Worm (Caenorhabditis elegans): ENCODE data around the gene slcr-46.3.

DNA sequence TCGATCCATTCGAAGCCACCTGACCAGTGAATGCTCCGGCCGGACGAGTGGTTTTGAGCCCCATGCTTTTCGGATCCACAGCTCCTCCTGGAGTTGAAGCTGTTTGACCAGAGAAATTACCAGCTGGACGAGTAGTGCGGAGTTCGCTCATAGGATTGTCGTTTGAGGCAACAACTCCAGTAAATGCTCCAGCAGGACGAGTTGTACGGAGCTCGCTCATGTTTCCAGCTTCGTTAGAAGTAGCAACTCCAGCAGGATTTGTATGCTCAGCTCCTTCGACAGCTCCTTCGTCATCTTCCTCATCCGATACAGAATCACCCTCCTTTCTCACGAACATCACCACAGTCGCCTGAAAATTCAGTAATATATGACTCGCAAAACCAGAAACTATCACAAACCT is 29.6 kb upstream of the slcr-46.3 start:
- TF ChIP-seq lsy-2 (tag; optimal IDR thresholded peaks at IDR 0.05) (no peak), unc-130 (tag; optimal IDR thresholded peaks at IDR 0.05) (no peak)
